Fruit fly (Drosophila melanogaster): ENCODE results near the gene CG7131.

Gene CG7131

dm6 chr3R:18294488-18294887, 5.9 kb upstream of the CG7131 start:
- TF ChIP-seq MTF-1 (GFP tag; optimal IDR thresholded peaks at IDR 0.05; ENCODE audit: borderline replicate concordance), result no peak
- no peak for TF ChIP-seq ci (GFP tag; IDR thresholded peaks at IDR 0.05)
- no peak for TF ChIP-seq amos (GFP tag; IDR thresholded peaks at IDR 0.05; ENCODE audit: partially characterized antibody)
- peak; percentile 4; the same call in 1 of the 3 replicates for TF ChIP-seq CG2199 (GFP tag; IDR thresholded peaks at IDR 0.05)
- TF ChIP-seq Hey (tag; optimal IDR thresholded peaks at IDR 0.05), result no peak
- no peak for TF ChIP-seq CG12104 (GFP tag; optimal IDR thresholded peaks at IDR 0.05)
- no peak for TF ChIP-seq cas (GFP tag; IDR thresholded peaks at IDR 0.05)
- TF ChIP-seq CG6272 (GFP tag; IDR thresholded peaks at IDR 0.05), result no peak
- no peak for TF ChIP-seq otp (GFP tag; IDR thresholded peaks at IDR 0.05)
- no peak for TF ChIP-seq tin (GFP tag; optimal IDR thresholded peaks at IDR 0.05)
- TF ChIP-seq bcd (GFP tag; optimal IDR thresholded peaks at IDR 0.05), result no peak
- TF ChIP-seq CG16815 (GFP tag; optimal IDR thresholded peaks at IDR 0.05), result no peak
- no peak for TF ChIP-seq CG34224 (GFP tag; IDR thresholded peaks at IDR 0.05; ENCODE audit: partially characterized antibody)
- TF ChIP-seq sqz (GFP tag; optimal IDR thresholded peaks at IDR 0.05), result peak; percentile 12
- TF ChIP-seq CG17829 (tag; optimal IDR thresholded peaks at IDR 0.05), result no peak
- TF ChIP-seq MBD-R2 (GFP tag; IDR thresholded peaks at IDR 0.05), result no peak
- TF ChIP-seq lola (GFP tag; optimal IDR thresholded peaks at IDR 0.05), result no peak
- TF ChIP-seq zen2 (GFP tag; IDR thresholded peaks at IDR 0.05; ENCODE audit: partially characterized antibody), result no peak
- peak; percentile 53 for TF ChIP-seq Blimp-1 (GFP tag; optimal IDR thresholded peaks at IDR 0.05)
- TF ChIP-seq HLH3B (GFP tag; IDR thresholded peaks at IDR 0.05), result no peak
- no peak for TF ChIP-seq klu (GFP tag; IDR thresholded peaks at IDR 0.05)
- TF ChIP-seq cad (GFP tag; optimal IDR thresholded peaks at IDR 0.05), result no peak
- peak; percentile 4 for TF ChIP-seq Med (GFP tag)
- TF ChIP-seq CG18764 (GFP tag; optimal IDR thresholded peaks at IDR 0.05), result no peak
- peak; percentile 64 for TF ChIP-seq nom (GFP tag; optimal IDR thresholded peaks at IDR 0.05)
- TF ChIP-seq Sox100B (GFP tag; optimal IDR thresholded peaks at IDR 0.05), result no peak
- no peak for TF ChIP-seq lilli (GFP tag; optimal IDR thresholded peaks at IDR 0.05)
- no peak for TF ChIP-seq MESR4 (GFP tag; optimal IDR thresholded peaks at IDR 0.05)
- TF ChIP-seq Ssrp (tag; optimal IDR thresholded peaks at IDR 0.05), result no peak

- no peak for TF ChIP-seq fu2 (GFP tag; optimal IDR thresholded peaks at IDR 0.05)
- TF ChIP-seq twi (tag; optimal IDR thresholded peaks at IDR 0.05), result peak; percentile 80
These were observed 3.8 kb upstream of the CG7131 start for dm6 chr3R:18292371-18292770.

dm6 chr3R:18291831-18292230, 3.3 kb upstream of the CG7131 start:
- TF ChIP-seq sug (tag; optimal IDR thresholded peaks at IDR 0.05), result peak; percentile 28
- TF ChIP-seq bowl (GFP tag; IDR thresholded peaks at IDR 0.05), result no peak
- no peak for TF ChIP-seq CG32767 (GFP tag; IDR thresholded peaks at IDR 0.05)
- TF ChIP-seq exex (tag; optimal IDR thresholded peaks at IDR 0.05), result peak; percentile 79
- TF ChIP-seq Vsx1 (GFP tag; optimal IDR thresholded peaks at IDR 0.05), result no peak
- no peak for TF ChIP-seq tin (GFP tag; optimal IDR thresholded peaks at IDR 0.05)
- no peak for TF ChIP-seq ro (GFP tag; IDR thresholded peaks at IDR 0.05)
- no peak for TF ChIP-seq Taf1 (GFP tag; IDR thresholded peaks at IDR 0.05)
- TF ChIP-seq CG33213 (GFP tag; optimal IDR thresholded peaks at IDR 0.05), result no peak
- no peak for TF ChIP-seq Nf-YB (GFP tag; optimal IDR thresholded peaks at IDR 0.05)
- no peak for TF ChIP-seq Eip74EF (GFP tag; optimal IDR thresholded peaks at IDR 0.05)
- no peak for TF ChIP-seq slou (GFP tag; optimal IDR thresholded peaks at IDR 0.05)
- TF ChIP-seq grn (GFP tag; optimal IDR thresholded peaks at IDR 0.05), result peak; percentile 43
- no peak for TF ChIP-seq sob (GFP tag; IDR thresholded peaks at IDR 0.05)
- TF ChIP-seq ase (GFP tag; IDR thresholded peaks at IDR 0.05), result no peak
- TF ChIP-seq sd (tag; optimal IDR thresholded peaks at IDR 0.05), result peak; percentile 45
- no peak for TF ChIP-seq dan (GFP tag; IDR thresholded peaks at IDR 0.05)
- no peak for TF ChIP-seq pan (optimal IDR thresholded peaks at IDR 0.05)
- TF ChIP-seq pan (GFP tag; optimal IDR thresholded peaks at IDR 0.05 in 1 of 2, IDR thresholded peaks at IDR 0.05 in 1 of 2), result no peak
- TF ChIP-seq Hsf (GFP tag; optimal IDR thresholded peaks at IDR 0.05), result no peak
- no peak for TF ChIP-seq CG10462 (GFP tag; optimal IDR thresholded peaks at IDR 0.05)

All from whole organism, embryonic.